Worm (Caenorhabditis elegans): ENCODE results near the gene isp-1.

DNA sequence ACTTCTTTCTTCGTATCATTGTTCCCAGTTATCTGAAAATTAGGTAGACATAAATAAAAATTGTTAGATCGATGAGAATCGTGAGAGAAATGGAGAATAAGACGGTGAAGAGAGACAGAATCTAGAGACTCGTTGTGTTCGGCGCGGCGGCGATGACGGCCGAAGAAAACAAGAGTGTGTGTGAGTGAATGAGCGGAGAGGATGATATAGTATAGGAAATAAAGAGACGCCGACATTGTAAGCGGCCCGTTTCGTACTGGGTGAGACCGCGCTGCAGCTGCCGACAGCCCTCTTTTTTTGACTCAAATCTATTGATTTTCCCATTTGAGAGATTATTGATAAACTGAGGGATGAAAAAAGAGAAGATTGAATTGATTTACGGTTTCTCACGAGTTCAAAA lies 23.7 kb downstream of the isp-1 start, which contains the start of gene Y42H9AR.4:
- TF ChIP-seq nhr-237 (tag; optimal IDR thresholded peaks at IDR 0.05) (no peak), mab-5 (tag; optimal IDR thresholded peaks at IDR 0.05) (no peak), tbx-8 (GFP tag; optimal IDR thresholded peaks at IDR 0.05) (no peak), unc-62 (GFP tag; optimal IDR thresholded peaks at IDR 0.05) (no peak), lsy-2 (tag; optimal IDR thresholded peaks at IDR 0.05) (no peak), pha-4 (tag; optimal IDR thresholded peaks at IDR 0.05) (no peak), zip-8 (tag; optimal IDR thresholded peaks at IDR 0.05) (no peak), drap-1 (GFP tag; optimal IDR thresholded peaks at IDR 0.05) (no peak), unc-39 (tag; optimal IDR thresholded peaks at IDR 0.05) (no peak)

All from whole organism, mixed stage, embryonic.